Worm (Caenorhabditis elegans) whole organism, young adult: Measurements from ENCODE around the gene R10E4.3.

ENCODE experiments used
- B0019.2 ChIP-seq: fragments of 200-800 bp; sonication (Bioruptor generic); conservative IDR thresholded peaks from 2 replicates; pipeline ENCODE4 v1.3.6; 2022; ENCODE audit warnings: missing genetic modification reagents, missing genetic modification characterization, missing compliant biosample characterization
- B0336.3 ChIP-seq: fragments of 200-800 bp; sonication (Bioruptor generic); IDR thresholded peaks from 2 replicates; pipeline ENCODE4 v1.3.6; 2022; ENCODE audit warnings: missing genetic modification characterization, missing compliant biosample characterization
- K12H6.12 ChIP-seq: fragments of 200-800 bp; sonication (Bioruptor generic); optimal IDR thresholded peaks from 2 replicates; lab custom pipeline; 2018; ENCODE audit warnings: mild to moderate bottlenecking, missing genetic modification characterization, missing compliant biosample characterization
- Y53F4B.3 ChIP-seq: fragments of 200-800 bp; sonication (Bioruptor generic); IDR thresholded peaks from 2 replicates; pipeline ENCODE4 v1.3.6; 2022; ENCODE audit warnings: missing genetic modification reagents, missing genetic modification characterization, missing compliant biosample characterization
- Y56A3A.18 ChIP-seq: fragments of 200-800 bp; sonication (Bioruptor generic); IDR thresholded peaks from 2 replicates; pipeline ENCODE4 v1.3.6; 2022; ENCODE audit warnings: missing genetic modification reagents, missing genetic modification characterization, missing compliant biosample characterization
- Y67H2A.10 ChIP-seq: fragments of 200-800 bp; sonication (Bioruptor generic); conservative IDR thresholded peaks from 2 replicates; pipeline ENCODE4 v1.3.6; 2022; ENCODE audit warnings: missing genetic modification reagents, missing genetic modification characterization, missing compliant biosample characterization
- akir-1 ChIP-seq: fragments of 200-800 bp; sonication (Bioruptor generic); optimal IDR thresholded peaks from 2 replicates; lab custom pipeline; 2018; ENCODE audit warnings: mild to moderate bottlenecking, missing genetic modification characterization, moderate library complexity, missing compliant biosample characterization
- aptf-2 ChIP-seq: fragments of 200-800 bp; sonication (Bioruptor generic); conservative IDR thresholded peaks from 2 replicates; pipeline ENCODE4 v1.3.6; 2022; ENCODE audit warnings: missing genetic modification reagents, missing genetic modification characterization, missing compliant biosample characterization
- athp-1 ChIP-seq: sonication (generic microtip); optimal IDR thresholded peaks from 2 replicates; lab custom pipeline; 2017; ENCODE audit warnings: mild to moderate bottlenecking, missing genetic modification characterization, missing compliant biosample characterization
- cebp-1 ChIP-seq, 2 experiments: fragments of 200-800 bp in 1 of 2; sonication (Bioruptor generic) in 1 of 2; sonication (generic microtip) in 1 of 2; IDR thresholded peaks in 1 of 2; optimal IDR thresholded peaks in 1 of 2; 2 replicates each; pipeline versions ENCODE4 v1.3.6 to Lab custom; 2017 to 2022; ENCODE audit warnings: missing compliant biosample characterization in 2 of 2, missing genetic modification characterization in 2 of 2, mild to moderate bottlenecking in 1 of 2, missing genetic modification reagents in 1 of 2, moderate library complexity in 1 of 2
- ceh-100 ChIP-seq: fragments of 200-800 bp; sonication (Bioruptor generic); IDR thresholded peaks from 2 replicates; pipeline ENCODE4 v1.3.6; 2022; ENCODE audit warnings: missing genetic modification reagents, missing genetic modification characterization, missing compliant biosample characterization
- ceh-40 ChIP-seq: fragments of 200-800 bp; sonication (Bioruptor generic); IDR thresholded peaks from 2 replicates; pipeline ENCODE4 v1.3.6; 2022; ENCODE audit warnings: missing genetic modification characterization, missing compliant biosample characterization
- chd-7 ChIP-seq: sonication (generic microtip); optimal IDR thresholded peaks from 2 replicates; lab custom pipeline; 2016; ENCODE audit warnings: mild to moderate bottlenecking, missing genetic modification characterization, moderate library complexity, missing compliant biosample characterization
- dpl-1 ChIP-seq: fragments of 150-350 bp; optimal IDR thresholded peaks from 2 replicates; lab custom pipeline; 2014; ENCODE audit warnings: missing biosample characterization, missing genetic modification reagents, missing genetic modification characterization
- egrh-3 ChIP-seq: fragments of 200-800 bp; sonication (Bioruptor generic); IDR thresholded peaks from 2 replicates; pipeline ENCODE4 v1.3.6; 2022; ENCODE audit warnings: missing genetic modification reagents, missing genetic modification characterization, missing compliant biosample characterization
- gei-17 ChIP-seq: fragments of 200-800 bp; sonication (Bioruptor generic); optimal IDR thresholded peaks from 2 replicates; lab custom pipeline; 2018; ENCODE audit warnings: mild to moderate bottlenecking, missing genetic modification characterization, missing compliant biosample characterization
- hlh-12 ChIP-seq: sonication (generic microtip); optimal IDR thresholded peaks from 2 replicates; lab custom pipeline; 2016; ENCODE audit warnings: missing genetic modification characterization, missing compliant biosample characterization
- hlh-26 ChIP-seq: fragments of 200-800 bp; sonication (Bioruptor generic); conservative IDR thresholded peaks from 2 replicates; pipeline ENCODE4 v1.3.6; 2022; ENCODE audit warnings: missing genetic modification reagents, missing genetic modification characterization, missing compliant biosample characterization
- hmg-1.2 ChIP-seq: fragments of 200-800 bp; sonication (Bioruptor generic); IDR thresholded peaks from 2 replicates; pipeline ENCODE4 v1.3.6; 2022; ENCODE audit warnings: missing genetic modification reagents, missing genetic modification characterization, missing compliant biosample characterization
- hmg-20 ChIP-seq: fragments of 200-800 bp; sonication (Bioruptor generic); IDR thresholded peaks from 2 replicates; pipeline ENCODE4 v1.3.6; 2022; ENCODE audit warnings: missing genetic modification reagents, missing genetic modification characterization, missing compliant biosample characterization
- hrde-1 ChIP-seq: sonication (generic microtip); optimal IDR thresholded peaks from 2 replicates; lab custom pipeline; 2016; ENCODE audit warnings: missing genetic modification characterization, mild to moderate bottlenecking, missing compliant biosample characterization, moderate library complexity, missing genotype, missing genetic modification reagents, borderline replicate concordance
- hsf-1 ChIP-seq: fragments of 200-800 bp; sonication (Bioruptor generic); IDR thresholded peaks from 2 replicates; pipeline ENCODE4 v1.3.6; 2022; ENCODE audit warnings: missing genetic modification reagents, missing genetic modification characterization, missing compliant biosample characterization
- lin-26 ChIP-seq: fragments of 200-800 bp; sonication (Bioruptor generic); IDR thresholded peaks from 2 replicates; pipeline ENCODE4 v1.3.6; 2022; ENCODE audit warnings: missing genetic modification reagents, missing genetic modification characterization, missing compliant biosample characterization
- lin-35 ChIP-seq, 3 experiments: fragments of 150-350 bp in 2 of 3; sonication (generic microtip) in 1 of 3; optimal IDR thresholded peaks; 2 replicates each; lab custom pipeline; 2014 to 2018; ENCODE audit warnings: missing biosample characterization in 3 of 3, missing genetic modification characterization in 3 of 3, missing genetic modification reagents in 3 of 3
- lin-54 ChIP-seq: fragments of 200-800 bp; sonication (Bioruptor generic); optimal IDR thresholded peaks from 2 replicates; lab custom pipeline; 2018; ENCODE audit warnings: mild to moderate bottlenecking, missing genetic modification characterization, missing compliant biosample characterization
- lsl-1 ChIP-seq: fragments of 200-800 bp; sonication (Bioruptor generic); optimal IDR thresholded peaks from 2 replicates; lab custom pipeline; 2018; ENCODE audit warnings: mild to moderate bottlenecking, missing genetic modification characterization, moderate library complexity, missing compliant biosample characterization
- lsy-27 ChIP-seq: sonication (generic microtip); optimal IDR thresholded peaks from 2 replicates; lab custom pipeline; 2017; ENCODE audit warnings: missing genetic modification characterization, mild to moderate bottlenecking, missing compliant biosample characterization, antibody characterized with exemption, missing genotype, borderline replicate concordance; ENCODE audit not compliant: insufficient read depth
- madf-6 ChIP-seq: fragments of 200-800 bp; sonication (Bioruptor generic); IDR thresholded peaks from 2 replicates; pipeline ENCODE4 v1.3.6; 2022; ENCODE audit warnings: missing genetic modification reagents, missing genetic modification characterization, missing compliant biosample characterization
- madf-8 ChIP-seq: fragments of 200-800 bp; sonication (Bioruptor generic); conservative IDR thresholded peaks from 2 replicates; pipeline ENCODE4 v1.3.6; 2022; ENCODE audit warnings: missing genetic modification reagents, missing genetic modification characterization, missing compliant biosample characterization
- mcd-1 ChIP-seq: fragments of 200-800 bp; sonication (Bioruptor generic); IDR thresholded peaks from 2 replicates; pipeline ENCODE4 v1.3.6; 2022; ENCODE audit warnings: missing genetic modification reagents, missing genetic modification characterization, missing compliant biosample characterization
- mel-28 ChIP-seq: sonication (generic microtip); optimal IDR thresholded peaks from 2 replicates; lab custom pipeline; 2016; ENCODE audit warnings: borderline replicate concordance, mild to moderate bottlenecking, missing genetic modification characterization, missing compliant biosample characterization
- nfya-1 ChIP-seq: sonication (generic microtip); optimal IDR thresholded peaks from 2 replicates; lab custom pipeline; 2017; ENCODE audit warnings: antibody characterized with exemption, missing compliant biosample characterization, missing genetic modification characterization, borderline replicate concordance; ENCODE audit not compliant: insufficient read depth
- nhr-179 ChIP-seq: sonication (generic microtip); optimal IDR thresholded peaks from 2 replicates; lab custom pipeline; 2016; ENCODE audit warnings: mild to moderate bottlenecking, missing genetic modification characterization, missing compliant biosample characterization
- nhr-27 ChIP-seq: fragments of 200-800 bp; sonication (Bioruptor generic); optimal IDR thresholded peaks from 2 replicates; lab custom pipeline; 2018; ENCODE audit warnings: mild to moderate bottlenecking, missing genetic modification characterization, moderate library complexity, missing compliant biosample characterization
- pha-4 ChIP-seq: fragments of 150-350 bp; sonication (generic microtip); optimal IDR thresholded peaks from 2 replicates; lab custom pipeline; 2014; ENCODE audit warnings: missing biosample characterization, missing genetic modification reagents, missing genetic modification characterization
- rec-8 ChIP-seq, 2 experiments: sonication (generic microtip); optimal IDR thresholded peaks; 2 replicates each; lab custom pipeline; 2016; ENCODE audit warnings: mild to moderate bottlenecking in 2 of 2, missing genetic modification characterization in 2 of 2, missing genetic modification reagents in 2 of 2, missing genotype in 2 of 2, missing biosample characterization in 1 of 2, missing compliant biosample characterization in 1 of 2, moderate library complexity in 1 of 2
- sdz-38 ChIP-seq: sonication (generic microtip); optimal IDR thresholded peaks from 2 replicates; lab custom pipeline; 2016; ENCODE audit warnings: missing genotype, missing genetic modification characterization, missing compliant biosample characterization
- snpc-3.4 ChIP-seq: sonication (generic microtip); optimal IDR thresholded peaks from 2 replicates; lab custom pipeline; 2017; ENCODE audit warnings: missing genetic modification characterization, mild to moderate bottlenecking, missing compliant biosample characterization, antibody characterized with exemption, moderate library complexity, missing genotype, missing genetic modification reagents
- snpc-4 ChIP-seq, 5 experiments: fragments of 150-350 bp in 1 of 5; sonication (generic microtip) in 4 of 5; optimal IDR thresholded peaks; 2 replicates each; lab custom pipeline; 2014 to 2018; ENCODE audit warnings: missing genetic modification characterization in 5 of 5, missing biosample characterization in 3 of 5, antibody characterized with exemption in 2 of 5, mild to moderate bottlenecking in 2 of 5, missing compliant biosample characterization in 2 of 5, missing genotype in 2 of 5, moderate library complexity in 2 of 5, missing genetic modification reagents in 1 of 5
- tbp1 ChIP-seq: fragments of 200-800 bp; sonication (Bioruptor generic); optimal IDR thresholded peaks from 2 replicates; lab custom pipeline; 2018; ENCODE audit warnings: mild to moderate bottlenecking, missing genetic modification characterization, missing compliant biosample characterization
- zfh-2 ChIP-seq: fragments of 200-800 bp; sonication (Bioruptor generic); conservative IDR thresholded peaks from 2 replicates; pipeline ENCODE4 v1.3.6; 2022; ENCODE audit warnings: missing genetic modification reagents, missing genetic modification characterization, missing compliant biosample characterization
- zim-3 ChIP-seq: sonication (generic microtip); optimal IDR thresholded peaks from 2 replicates; lab custom pipeline; 2017; ENCODE audit warnings: mild to moderate bottlenecking, missing genetic modification characterization, moderate library complexity, missing compliant biosample characterization

Gene R10E4.3

DNA sequence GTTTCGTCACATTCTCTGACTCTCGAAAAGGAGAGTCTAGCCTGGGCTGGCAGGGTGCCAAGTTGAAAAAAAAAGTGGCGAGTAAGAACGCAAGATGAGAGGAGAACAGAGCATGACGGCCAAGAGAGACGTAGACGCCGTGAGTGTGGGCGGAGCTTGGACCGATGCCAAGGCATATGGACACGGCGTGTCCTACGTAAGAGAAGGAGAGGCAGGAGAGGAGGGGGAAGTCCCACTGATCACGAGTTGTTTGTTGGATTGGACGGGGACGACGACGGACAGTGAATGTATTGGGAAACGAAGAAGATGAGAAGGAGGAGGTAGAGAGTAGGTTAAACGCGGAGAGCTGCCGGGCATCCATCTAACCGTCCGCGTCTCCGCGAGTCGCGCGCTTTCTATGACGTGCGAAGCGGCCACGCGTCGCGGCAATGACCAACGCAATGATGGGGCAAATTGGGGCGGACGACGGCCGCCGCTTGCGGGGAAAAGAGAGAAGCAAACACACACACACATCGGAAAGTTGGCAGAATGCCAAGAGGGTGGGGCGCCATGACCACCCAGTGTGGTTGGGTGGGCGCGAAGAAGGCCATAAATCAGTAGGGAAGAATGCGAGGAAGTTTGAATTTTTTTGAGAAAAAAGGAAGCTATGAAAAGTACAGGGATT, 5.2 kb downstream of the R10E4.3 start (continued):
- TF ChIP-seq akir-1 (GFP tag; lab: Kevin White, UChicago) (peak; percentile 61), lsy-27 (tag; lab: Kevin White, UChicago) (no peak), lin-26 (GFP tag; lab: Robert Waterston, UW) (peak; percentile 81), B0019.2 (GFP tag; lab: Robert Waterston, UW) (no peak), Y53F4B.3 (GFP tag; lab: Robert Waterston, UW) (no peak), mel-28 (tag; lab: Kevin White, UChicago) (no peak), Y56A3A.18 (GFP tag; lab: Robert Waterston, UW) (peak; percentile 92), snpc-3.4 (tag; lab: Kevin White, UChicago) (peak; percentile 1), nfya-1 (tag; lab: Kevin White, UChicago) (no peak), dpl-1 (no peak), tbp1 (peak; percentile 72), ceh-100 (GFP tag; lab: Robert Waterston, UW) (peak; percentile 78), pha-4 (tag; lab: Kevin White, UChicago) (peak; percentile 26), B0336.3 (GFP tag; lab: Robert Waterston, UW) (peak; percentile 99), athp-1 (peak; percentile 96), gei-17 (GFP tag; lab: Kevin White, UChicago) (peak; percentile 94), chd-7 (tag; lab: Kevin White, UChicago) (peak; percentile 100), ceh-40 (GFP tag; lab: Robert Waterston, UW) (no peak), nhr-179 (tag; lab: Kevin White, UChicago) (no peak), lin-35 (GFP tag; optimal IDR thresholded peaks at IDR 0.05; lab: Kevin White, UChicago) (peak in 2 of 3 experiments; percentile 42 to 89), hsf-1 (GFP tag; lab: Robert Waterston, UW) (0 out of 2 replicates have a peak, but pooled peaks have one; percentile 29), nhr-27 (tag; lab: Kevin White, UChicago) (no peak), lsl-1 (no peak), snpc-4 (GFP tag; optimal IDR thresholded peaks at IDR 0.05; lab: Kevin White, UChicago) (peak; percentile 2), snpc-4 (tag; optimal IDR thresholded peaks at IDR 0.05; lab: Kevin White, UChicago) (peak in 3 of 4 experiments; percentile 76 to 88 (median 86)), madf-8 (GFP tag; lab: Robert Waterston, UW) (no peak), zim-3 (tag; lab: Kevin White, UChicago) (peak; percentile 41), hmg-20 (peak; percentile 66; the same call in 1 of the 2 replicates), mcd-1 (peak; percentile 90), hlh-12 (no peak), rec-8 (tag; optimal IDR thresholded peaks at IDR 0.05; lab: Kevin White, UChicago) (no peak), sdz-38 (tag; lab: Kevin White, UChicago) (no peak)
- TF ChIP-seq, all 124 proteins: peak for 78

ce11 chrIII:4280215-4281173, 6.8 kb downstream of the R10E4.3 start, which contains the start of gene sup-26:
TSS of gene sup-26 (minus strand) at chrIII:4280224.
- TF ChIP-seq madf-8 (GFP tag; lab: Robert Waterston, UW), result no peak
- TF ChIP-seq lin-54 (GFP tag; lab: Kevin White, UChicago), result no peak
- TF ChIP-seq Y67H2A.10 (GFP tag; lab: Robert Waterston, UW), result no peak
- no peak for TF ChIP-seq hsf-1 (GFP tag; lab: Robert Waterston, UW)
- TF ChIP-seq mcd-1, result peak; percentile 29; the same call in 1 of the 2 replicates
- TF ChIP-seq cebp-1 (GFP tag; IDR thresholded peaks at IDR 0.05; lab: Robert Waterston, UW), result no peak
- TF ChIP-seq cebp-1 (tag; optimal IDR thresholded peaks at IDR 0.05; lab: Kevin White, UChicago), result peak; percentile 41
- TF ChIP-seq hrde-1 (tag; lab: Kevin White, UChicago), result no peak
- TF ChIP-seq madf-6 (GFP tag; lab: Robert Waterston, UW), result 0 out of 2 replicates have a peak, but pooled peaks have one; percentile 6
- TF ChIP-seq aptf-2 (GFP tag; lab: Robert Waterston, UW), result peak; percentile 56; the same call in 1 of the 2 replicates
- peak; percentile 93 for TF ChIP-seq zfh-2
- TF ChIP-seq hlh-26 (GFP tag; lab: Robert Waterston, UW), result no peak
- 0 out of 2 replicates have a peak, but pooled peaks have one; percentile 39 for TF ChIP-seq hmg-1.2 (GFP tag; lab: Robert Waterston, UW)
- TF ChIP-seq egrh-3, result peak; percentile 66; the same call in 1 of the 2 replicates
- TF ChIP-seq K12H6.12, result peak; percentile 3
- TF ChIP-seq, all 124 proteins: peak for 8
